Fruit fly (Drosophila melanogaster) whole organism, embryonic: Measurements from ENCODE around the gene obst-B.

Experiments
- Atf-2 ChIP-seq: fragments of 200-800 bp; sonication (Bioruptor generic); optimal IDR thresholded peaks from 2 replicates; lab custom pipeline; 2016; ENCODE audit warnings: missing biosample characterization, missing genetic modification characterization
- Bteb2 ChIP-seq: fragments of 200-800 bp; sonication (Bioruptor generic); optimal IDR thresholded peaks from 2 replicates; lab custom pipeline; 2016; ENCODE audit warnings: missing biosample characterization, missing genetic modification characterization
- C15 ChIP-seq: fragments of 200-800 bp; sonication (Bioruptor generic); IDR thresholded peaks from 3 replicates; pipeline ENCODE4 v1.3.6; 2022; ENCODE audit warnings: missing biosample characterization, missing genetic modification characterization
- CG11504 ChIP-seq: fragments of 200-800 bp; sonication (Bioruptor generic); optimal IDR thresholded peaks from 3 replicates; lab custom pipeline; 2019; ENCODE audit warnings: missing biosample characterization, mild to moderate bottlenecking, missing genetic modification characterization, moderate library complexity
- CG12155 ChIP-seq: fragments of 200-800 bp; sonication (Bioruptor generic); optimal IDR thresholded peaks from 3 replicates; lab custom pipeline; 2016; ENCODE audit warnings: missing biosample characterization, missing genetic modification characterization
- CG13424 ChIP-seq: fragments of 200-800 bp; sonication (Bioruptor generic); optimal IDR thresholded peaks from 2 replicates; lab custom pipeline; 2019; ENCODE audit warnings: missing biosample characterization, mild to moderate bottlenecking, missing genetic modification characterization, moderate library complexity
- CG15479 ChIP-seq: fragments of 200-800 bp; sonication (Bioruptor generic); optimal IDR thresholded peaks from 3 replicates; lab custom pipeline; 2019; ENCODE audit warnings: missing biosample characterization, mild to moderate bottlenecking, missing genetic modification characterization, moderate library complexity
- CG1647 ChIP-seq: fragments of 200-800 bp; sonication (Bioruptor generic); optimal IDR thresholded peaks from 3 replicates; lab custom pipeline; 2016; ENCODE audit warnings: missing biosample characterization, missing genetic modification characterization
- CG17361 ChIP-seq: fragments of 200-800 bp; sonication (Bioruptor generic); IDR thresholded peaks from 3 replicates; pipeline ENCODE4 v1.3.6; 2022; ENCODE audit warnings: missing biosample characterization, missing genetic modification characterization
- CG18262 ChIP-seq: fragments of 200-800 bp; optimal IDR thresholded peaks from 3 replicates; lab custom pipeline; 2019; ENCODE audit warnings: missing biosample characterization, mild to moderate bottlenecking, missing genetic modification characterization, moderate library complexity
- CG2712 ChIP-seq: fragments of 200-800 bp; optimal IDR thresholded peaks from 3 replicates; lab custom pipeline; 2019; ENCODE audit warnings: missing biosample characterization, mild to moderate bottlenecking, missing genetic modification characterization, moderate library complexity
- CG2889 ChIP-seq: fragments of 200-800 bp; sonication (Bioruptor generic); IDR thresholded peaks from 3 replicates; pipeline ENCODE4 v1.3.6; 2022; ENCODE audit warnings: missing biosample characterization, missing genetic modification characterization
- CG3281 ChIP-seq: fragments of 200-800 bp; sonication (Bioruptor generic); optimal IDR thresholded peaks from 3 replicates; lab custom pipeline; 2017; ENCODE audit warnings: missing biosample characterization, mild to moderate bottlenecking, missing genetic modification characterization
- CG3726 ChIP-seq: fragments of 200-800 bp; sonication (Bioruptor generic); IDR thresholded peaks from 3 replicates; pipeline ENCODE4, ENCODE4 v1.3.6; 2022; ENCODE audit warnings: missing biosample characterization, missing genetic modification characterization
- CG4424 ChIP-seq: fragments of 200-800 bp; sonication (Bioruptor generic); optimal IDR thresholded peaks from 3 replicates; lab custom pipeline; 2016; ENCODE audit warnings: missing biosample characterization, missing genetic modification characterization
- CG6765 ChIP-seq: fragments of 200-800 bp; sonication (Bioruptor generic); optimal IDR thresholded peaks from 3 replicates; lab custom pipeline; 2017; ENCODE audit warnings: missing biosample characterization, mild to moderate bottlenecking, missing genetic modification characterization
- CG6854 ChIP-seq: fragments of 200-800 bp; sonication (Bioruptor generic); optimal IDR thresholded peaks from 3 replicates; lab custom pipeline; 2017; ENCODE audit warnings: missing biosample characterization, mild to moderate bottlenecking, missing genetic modification characterization
- CG7372 ChIP-seq: fragments of 200-800 bp; sonication (Bioruptor generic); IDR thresholded peaks from 2 replicates; pipeline ENCODE4 v1.3.6; 2022; ENCODE audit warnings: missing biosample characterization, missing genetic modification characterization
- CG7963 ChIP-seq: fragments of 200-800 bp; sonication (Bioruptor generic); IDR thresholded peaks from 3 replicates; pipeline ENCODE4 v1.3.6; 2022; ENCODE audit warnings: missing biosample characterization, missing genetic modification characterization; ENCODE audit not compliant: partially characterized antibody
- CG7987 ChIP-seq: fragments of 200-800 bp; sonication (Bioruptor generic); optimal IDR thresholded peaks from 2 replicates; lab custom pipeline; 2018; ENCODE audit warnings: missing biosample characterization, mild to moderate bottlenecking, missing genetic modification characterization, moderate library complexity
- CG8281 ChIP-seq: fragments of 200-800 bp; sonication (Bioruptor generic); optimal IDR thresholded peaks from 2 replicates; lab custom pipeline; 2018; ENCODE audit warnings: missing biosample characterization, mild to moderate bottlenecking, missing genetic modification characterization, moderate library complexity
- CG9727 ChIP-seq: fragments of 200-800 bp; sonication (Bioruptor generic); optimal IDR thresholded peaks from 3 replicates; lab custom pipeline; 2017; ENCODE audit warnings: missing biosample characterization, mild to moderate bottlenecking, missing genetic modification characterization
- Dip2 ChIP-seq: fragments of 200-800 bp; sonication (Bioruptor generic); IDR thresholded peaks from 2 replicates; pipeline ENCODE4 v1.3.6; 2022; ENCODE audit warnings: missing biosample characterization, missing genetic modification characterization
- E2f2 ChIP-seq: fragments of 200-800 bp; sonication (Bioruptor generic); IDR thresholded peaks from 2 replicates; pipeline ENCODE4 v1.3.6; 2022; ENCODE audit warnings: missing biosample characterization, missing genetic modification characterization
- Eip74EF ChIP-seq, 2 experiments: fragments of 200-800 bp in 1 of 2; fragments of >200 bp in 1 of 2; sonication (Bioruptor generic) in 1 of 2; optimal IDR thresholded peaks; 2 replicates each; lab custom pipeline; 2017 to 2019; ENCODE audit warnings: missing biosample characterization in 2 of 2, missing genetic modification characterization in 2 of 2, mild to moderate bottlenecking in 1 of 2, moderate library complexity in 1 of 2
- Mad ChIP-seq: fragments of 200-800 bp; sonication (Bioruptor generic); optimal IDR thresholded peaks from 2 replicates; lab custom pipeline; 2016; ENCODE audit warnings: missing biosample characterization, missing genetic modification characterization
- NC2α ChIP-seq: fragments of 200-800 bp; sonication (Bioruptor generic); optimal IDR thresholded peaks from 2 replicates; lab custom pipeline; 2016; ENCODE audit warnings: missing biosample characterization, missing genetic modification characterization
- NFAT ChIP-seq: fragments of 200-800 bp; sonication (Bioruptor generic); IDR thresholded peaks from 2 replicates; pipeline ENCODE4 v1.3.6; 2022; ENCODE audit warnings: missing biosample characterization, missing genetic modification characterization
- NK7.1 ChIP-seq: fragments of 200-800 bp; sonication (Bioruptor generic); optimal IDR thresholded peaks from 3 replicates; lab custom pipeline; 2016; ENCODE audit warnings: missing biosample characterization, missing genetic modification characterization
- Poxn ChIP-seq: fragments of 200-800 bp; sonication (Bioruptor generic); IDR thresholded peaks from 2 replicates; pipeline ENCODE4 v1.3.6; 2022; ENCODE audit warnings: missing biosample characterization, missing genetic modification characterization
- Rx ChIP-seq: fragments of 200-800 bp; sonication (Bioruptor generic); IDR thresholded peaks from 2 replicates; pipeline ENCODE4 v1.3.6; 2022; ENCODE audit warnings: missing biosample characterization, missing genetic modification characterization
- Scr ChIP-seq: fragments of 200-800 bp; sonication (Bioruptor generic); IDR thresholded peaks from 2 replicates; pipeline ENCODE4 v1.3.6; 2022; ENCODE audit warnings: missing biosample characterization, missing genetic modification characterization; ENCODE audit not compliant: partially characterized antibody
- Side ChIP-seq: fragments of 200-800 bp; sonication (Bioruptor generic); optimal IDR thresholded peaks from 2 replicates; lab custom pipeline; 2016; ENCODE audit warnings: missing biosample characterization, missing genetic modification characterization
- Sox102F ChIP-seq: fragments of 200-800 bp; sonication (Bioruptor generic); optimal IDR thresholded peaks from 2 replicates; lab custom pipeline; 2018; ENCODE audit warnings: missing biosample characterization, mild to moderate bottlenecking, missing genetic modification characterization, moderate library complexity
- ap ChIP-seq: fragments of 200-800 bp; sonication (Bioruptor generic); IDR thresholded peaks from 2 replicates; pipeline ENCODE4 v1.3.6; 2022; ENCODE audit warnings: missing biosample characterization, missing genetic modification characterization
- bigmax ChIP-seq: fragments of 200-800 bp; sonication (Bioruptor generic); optimal IDR thresholded peaks from 2 replicates; lab custom pipeline; 2018; ENCODE audit warnings: missing biosample characterization, mild to moderate bottlenecking, missing genetic modification characterization
- corto ChIP-seq: fragments of 200-800 bp; sonication (Bioruptor generic); optimal IDR thresholded peaks from 2 replicates; lab custom pipeline; 2016; ENCODE audit warnings: missing biosample characterization, mild to moderate bottlenecking, missing genetic modification characterization, moderate library complexity
- fd3F ChIP-seq: fragments of 200-800 bp; sonication (Bioruptor generic); optimal IDR thresholded peaks from 2 replicates; lab custom pipeline; 2018; ENCODE audit warnings: missing biosample characterization, mild to moderate bottlenecking, missing genetic modification characterization, moderate library complexity
- fru ChIP-seq: fragments of >200 bp; optimal IDR thresholded peaks from 2 replicates; lab custom pipeline; 2017
- ham ChIP-seq: fragments of 200-800 bp; sonication (Bioruptor generic); IDR thresholded peaks from 2 replicates; pipeline ENCODE4 v1.3.6; 2022; ENCODE audit warnings: missing biosample characterization, missing genetic modification characterization
- jing ChIP-seq: fragments of 200-800 bp; sonication (Bioruptor generic); optimal IDR thresholded peaks from 2 replicates; lab custom pipeline; 2018; ENCODE audit warnings: missing biosample characterization, mild to moderate bottlenecking, missing genetic modification characterization
- mld ChIP-seq: fragments of 200-800 bp; sonication (Bioruptor generic); IDR thresholded peaks from 3 replicates; pipeline ENCODE4 v1.3.6; 2022; ENCODE audit warnings: missing biosample characterization, missing genetic modification characterization; ENCODE audit not compliant: partially characterized antibody
- nom ChIP-seq: fragments of 200-800 bp; sonication (Bioruptor generic); optimal IDR thresholded peaks from 2 replicates; lab custom pipeline; 2017; ENCODE audit warnings: missing biosample characterization, missing genetic modification characterization, mild to moderate bottlenecking, moderate library complexity, missing genetic modification reagents
- odd ChIP-seq: fragments of 200-800 bp; sonication (Bioruptor generic); optimal IDR thresholded peaks from 2 replicates; lab custom pipeline; 2017; ENCODE audit warnings: missing biosample characterization, mild to moderate bottlenecking, missing genetic modification characterization
- pum ChIP-seq: fragments of 200-800 bp; sonication (Bioruptor generic); optimal IDR thresholded peaks from 2 replicates; lab custom pipeline; 2016; ENCODE audit warnings: missing biosample characterization, missing genetic modification characterization
- pzg ChIP-seq: fragments of 200-800 bp; sonication (Bioruptor generic); optimal IDR thresholded peaks from 3 replicates; lab custom pipeline; 2018; ENCODE audit warnings: missing biosample characterization, mild to moderate bottlenecking, missing genetic modification characterization, moderate library complexity
- run ChIP-seq: fragments of 200-800 bp; sonication (Bioruptor generic); optimal IDR thresholded peaks from 3 replicates; lab custom pipeline; 2018; ENCODE audit warnings: missing biosample characterization, mild to moderate bottlenecking, missing genetic modification characterization
- shn ChIP-seq: fragments of 200-800 bp; sonication (Bioruptor generic); optimal IDR thresholded peaks from 3 replicates; lab custom pipeline; 2016; ENCODE audit warnings: missing biosample characterization, missing genetic modification characterization
- stwl ChIP-seq: fragments of 200-800 bp; sonication (Bioruptor generic); optimal IDR thresholded peaks from 3 replicates; lab custom pipeline; 2018; ENCODE audit warnings: missing biosample characterization, mild to moderate bottlenecking, missing genetic modification characterization, moderate library complexity
- tup ChIP-seq: fragments of 200-800 bp; sonication (Bioruptor generic); optimal IDR thresholded peaks from 2 replicates; lab custom pipeline; 2016; ENCODE audit warnings: missing biosample characterization, mild to moderate bottlenecking, missing genetic modification characterization, moderate library complexity
- vvl ChIP-seq: fragments of 200-800 bp; sonication (Bioruptor generic); IDR thresholded peaks from 2 replicates; pipeline ENCODE4 v1.3.6; 2022; ENCODE audit warnings: missing biosample characterization, missing genetic modification characterization

Gene obst-B

dm6 chr2L:10003593-10003992 lies 28.9 kb upstream of the obst-B start, which contains the start of gene Ndf (continued):
- TF ChIP-seq corto (GFP tag; lab: Kevin White, UChicago): no peak
- TF ChIP-seq fru (lab: Kevin White, UChicago): no peak
- TF ChIP-seq CG3281: peak; percentile 62
- peak; percentile 82 for TF ChIP-seq vvl
- TF ChIP-seq nom (GFP tag; lab: Kevin White, UChicago): peak; percentile 34
- no peak for TF ChIP-seq CG15479 (GFP tag; lab: Kevin White, UChicago)
- no peak for TF ChIP-seq Dip2 (GFP tag; lab: Robert Waterston, UW)
- peak; percentile 79; the same call in 1 of the 2 replicates for TF ChIP-seq NFAT (GFP tag; lab: Robert Waterston, UW)
- peak; percentile 63; the same call in 1 of the 3 replicates for TF ChIP-seq mld
- no peak for TF ChIP-seq CG6765 (GFP tag; lab: Kevin White, UChicago)
- TF ChIP-seq pum (GFP tag; lab: Kevin White, UChicago): peak; percentile 5
- no peak for TF ChIP-seq bigmax
- TF ChIP-seq CG3726 (GFP tag; lab: Robert Waterston, UW): 0 out of 3 replicates have a peak, but pooled peaks have one; percentile 40
- peak; percentile 75 for TF ChIP-seq CG2712
- 0 out of 2 replicates have a peak, but pooled peaks have one; percentile 15 for TF ChIP-seq CG7372 (GFP tag; lab: Robert Waterston, UW)
- TF ChIP-seq Poxn: no peak
- peak; percentile 60; the same call in 2 of the 3 replicates for TF ChIP-seq CG7963 (GFP tag; lab: Robert Waterston, UW)
- TF ChIP-seq ham: no peak
- TF ChIP-seq CG12155 (GFP tag; lab: Kevin White, UChicago): peak; percentile 66
- peak; percentile 29 for TF ChIP-seq Bteb2
- no peak for TF ChIP-seq NK7.1
- TF ChIP-seq CG8281 (tag; lab: Kevin White, UChicago): no peak
- peak; percentile 59 for TF ChIP-seq shn (GFP tag; lab: Kevin White, UChicago)
- peak; percentile 62 for TF ChIP-seq tup (GFP tag; lab: Kevin White, UChicago)
- no peak for TF ChIP-seq odd (GFP tag; lab: Kevin White, UChicago)
- TF ChIP-seq CG6854 (GFP tag; lab: Kevin White, UChicago): no peak
- TF ChIP-seq CG9727 (GFP tag; lab: Kevin White, UChicago): peak; percentile 46
- peak; percentile 66 for TF ChIP-seq E2f2 (GFP tag; lab: Robert Waterston, UW)
- TF ChIP-seq Side: peak; percentile 37
- peak; percentile 93 for TF ChIP-seq stwl
- TF ChIP-seq Scr (GFP tag; lab: Robert Waterston, UW): peak; percentile 71
- TF ChIP-seq ap (GFP tag; lab: Robert Waterston, UW): no peak
- no peak for TF ChIP-seq Atf-2
- peak; percentile 29 for TF ChIP-seq CG1647 (GFP tag; lab: Kevin White, UChicago)
- TF ChIP-seq CG18262 (tag; lab: Kevin White, UChicago): peak; percentile 54
- TF ChIP-seq Mad (GFP tag; lab: Kevin White, UChicago): peak; percentile 60
- peak; percentile 76 for TF ChIP-seq CG4424 (GFP tag; lab: Kevin White, UChicago)
- no peak for TF ChIP-seq Eip74EF (GFP tag; optimal IDR thresholded peaks at IDR 0.05; lab: Kevin White, UChicago)
- TF ChIP-seq NC2α (GFP tag; lab: Kevin White, UChicago): peak; percentile 18
- TF ChIP-seq C15 (GFP tag; lab: Robert Waterston, UW): no peak
- no peak for TF ChIP-seq CG2889 (GFP tag; lab: Robert Waterston, UW)
- TF ChIP-seq jing (GFP tag; lab: Kevin White, UChicago): no peak
- peak; percentile 63 for TF ChIP-seq CG13424 (tag; lab: Kevin White, UChicago)
- peak; percentile 64 for TF ChIP-seq Rx
- no peak for TF ChIP-seq Sox102F (GFP tag; lab: Kevin White, UChicago)
- no peak for TF ChIP-seq run (tag; lab: Kevin White, UChicago)
- TF ChIP-seq pzg (GFP tag; lab: Kevin White, UChicago): peak; percentile 93
- peak; percentile 70 for TF ChIP-seq CG7987
- TF ChIP-seq CG11504 (tag; lab: Kevin White, UChicago): no peak
- TF ChIP-seq fd3F (GFP tag; lab: Kevin White, UChicago): peak; percentile 50
- TF ChIP-seq CG17361 (GFP tag; lab: Robert Waterston, UW): peak; percentile 67
